Worm (Caenorhabditis elegans) whole organism, L4 larva: ENCODE measurements around the gene acs-11.

Source experiments
- ama-1 ChIP-seq: fragments of 150-350 bp; optimal IDR thresholded peaks from 2 replicates; lab custom pipeline; 2014; ENCODE audit warnings: inconsistent platforms, mixed read lengths
- ceh-62 ChIP-seq: sonication (generic microtip); optimal IDR thresholded peaks from 2 replicates; lab custom pipeline; 2017; ENCODE audit warnings: missing biosample characterization, missing genetic modification characterization
- egl-27 ChIP-seq: sonication (generic microtip); optimal IDR thresholded peaks from 3 replicates; lab custom pipeline; 2017; ENCODE audit warnings: missing biosample characterization, missing genetic modification reagents, missing genetic modification characterization
- gei-8 ChIP-seq: fragments of 200-800 bp; sonication (Bioruptor generic); optimal IDR thresholded peaks from 2 replicates; lab custom pipeline; 2018; ENCODE audit warnings: mild to moderate bottlenecking, missing genetic modification characterization, missing compliant biosample characterization
- hif-1 ChIP-seq, 2 experiments: sonication (generic microtip); optimal IDR thresholded peaks; 2 replicates each; lab custom pipeline; 2016 to 2017; ENCODE audit warnings: missing compliant biosample characterization in 2 of 2, missing genetic modification characterization in 2 of 2, missing genetic modification reagents in 2 of 2, missing genotype in 2 of 2, mild to moderate bottlenecking in 1 of 2
- nhr-10 ChIP-seq: fragments of 150-350 bp; optimal IDR thresholded peaks from 2 replicates; lab custom pipeline; 2014; ENCODE audit warnings: missing biosample characterization, missing genetic modification characterization
- nhr-42 ChIP-seq: fragments of 200-800 bp; sonication (Bioruptor generic); IDR thresholded peaks from 2 replicates; pipeline ENCODE4 v1.3.6; 2022; ENCODE audit warnings: missing genetic modification characterization, missing compliant biosample characterization
- nhr-76 ChIP-seq: fragments of 150-350 bp; optimal IDR thresholded peaks from 2 replicates; lab custom pipeline; 2014; ENCODE audit warnings: missing biosample characterization, missing genetic modification characterization
- rbr-2 ChIP-seq: sonication (generic microtip); optimal IDR thresholded peaks from 2 replicates; lab custom pipeline; 2016; ENCODE audit warnings: missing genotype, missing genetic modification characterization, missing compliant biosample characterization
- snpc-4 ChIP-seq: fragments of 150-350 bp; optimal IDR thresholded peaks from 2 replicates; lab custom pipeline; 2014; ENCODE audit warnings: missing biosample characterization, missing genetic modification characterization
- zfp-3 ChIP-seq: fragments of 200-800 bp; sonication (Bioruptor generic); conservative IDR thresholded peaks from 2 replicates; pipeline ENCODE4 v1.3.6; 2022; ENCODE audit warnings: missing genetic modification reagents, missing genetic modification characterization, missing compliant biosample characterization
- zip-11 ChIP-seq: fragments of 200-800 bp; sonication (Bioruptor generic); IDR thresholded peaks from 2 replicates; pipeline ENCODE4 v1.3.6; 2022; ENCODE audit warnings: missing genetic modification characterization, missing compliant biosample characterization

- TF ChIP-seq ama-1 (lab: Kevin White, UChicago): no peak
- TF ChIP-seq nhr-42 (GFP tag; lab: Robert Waterston, UW): no peak
- no peak for TF ChIP-seq ceh-62
- TF ChIP-seq zfp-3 (GFP tag; lab: Robert Waterston, UW): no peak
- no peak for TF ChIP-seq nhr-76 (tag; lab: Kevin White, UChicago)
- TF ChIP-seq snpc-4 (tag; lab: Kevin White, UChicago): no peak
- no peak for TF ChIP-seq nhr-10
- TF ChIP-seq gei-8 (GFP tag; lab: Kevin White, UChicago): no peak
- no peak for TF ChIP-seq zip-11 (GFP tag; lab: Robert Waterston, UW)
- TF ChIP-seq hif-1 (tag; optimal IDR thresholded peaks at IDR 0.05; lab: Kevin White, UChicago): no peak
- no peak for TF ChIP-seq egl-27 (tag; lab: Kevin White, UChicago)
- no peak for TF ChIP-seq rbr-2
These were observed 38.9 kb upstream of the acs-11 start for ce11 chrII:4703011-4703410.
